Fruit fly (Drosophila melanogaster) Kc167 (cell line): ENCODE measurements around the gene CG46304.

ENCODE experiments used
- Sin3A ChIP-seq: fragments of >200 bp; optimal IDR thresholded peaks from 2 replicates; lab custom pipeline; 2018; ENCODE audit warnings: missing external identifiers
- h ChIP-seq: fragments of >200 bp; optimal IDR thresholded peaks from 3 replicates; lab custom pipeline; 2018; ENCODE audit warnings: missing external identifiers
- ttk ChIP-seq: sonication (Bioruptor generic); optimal IDR thresholded peaks from 2 replicates; lab custom pipeline; 2017; ENCODE audit warnings: missing external identifiers

- no peak for TF ChIP-seq h
- no peak for TF ChIP-seq ttk
- no peak for TF ChIP-seq Sin3A (lab: Kevin White, UChicago)
Observed at dm6 chr2L:18966214-18966556, 20.1 kb downstream of the CG46304 start.
